Worm (Caenorhabditis elegans): ENCODE results near the gene nhr-229.

DNA sequence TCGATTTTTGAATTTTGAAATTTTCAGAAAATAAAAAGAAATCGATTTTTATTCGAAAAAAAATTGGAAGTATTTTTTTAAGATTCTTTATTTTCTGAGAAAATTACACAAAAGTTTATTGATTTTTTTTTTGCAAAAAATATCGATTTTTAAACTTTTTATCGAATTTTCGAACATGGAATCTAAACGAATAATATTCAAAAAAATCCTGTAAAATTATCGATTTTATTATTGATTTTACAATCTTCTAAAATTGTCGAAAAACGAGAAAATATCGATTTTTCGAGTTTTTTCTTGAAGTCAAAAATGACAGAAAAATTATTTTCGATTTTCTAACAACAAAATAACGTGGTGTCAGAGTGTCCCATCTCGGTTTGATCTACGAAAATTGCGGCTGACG, 24.7 kb downstream of the nhr-229 start:
- no peak for TF ChIP-seq nhr-237 (tag; optimal IDR thresholded peaks at IDR 0.05)
- no peak for TF ChIP-seq pha-4 (GFP tag; IDR thresholded peaks at IDR 0.05)
- TF ChIP-seq pha-4 (tag; optimal IDR thresholded peaks at IDR 0.05) = no peak
- TF ChIP-seq lsy-2 (tag; optimal IDR thresholded peaks at IDR 0.05) = no peak
